Worm (Caenorhabditis elegans) whole organism, mixed stage, embryonic: ENCODE measurements around the gene F52E4.5.
A peak's percentile ranks its signal among the peaks of the same experiment; 100 is the strongest.

Experiments
- M03D4.4 ChIP-seq: sonication (generic microtip); optimal IDR thresholded peaks from 2 replicates; lab custom pipeline; 2017; ENCODE audit warnings: mild to moderate bottlenecking, missing genetic modification characterization, missing compliant biosample characterization
- bed-3 ChIP-seq: fragments of 200-800 bp; sonication (Bioruptor generic); optimal IDR thresholded peaks from 3 replicates; lab custom pipeline; 2018; ENCODE audit warnings: mild to moderate bottlenecking, missing genetic modification characterization, moderate library complexity, missing compliant biosample characterization
- blmp-1 ChIP-seq: fragments of 150-350 bp; optimal IDR thresholded peaks from 2 replicates; lab custom pipeline; 2014; ENCODE audit warnings: missing biosample characterization, missing genetic modification characterization
- ceh-39 ChIP-seq: fragments of 150-350 bp; optimal IDR thresholded peaks from 2 replicates; lab custom pipeline; 2014; ENCODE audit warnings: missing biosample characterization, missing genetic modification characterization
- ceh-43 ChIP-seq: fragments of 200-800 bp; sonication (Bioruptor generic); optimal IDR thresholded peaks from 2 replicates; lab custom pipeline; 2018; ENCODE audit warnings: mild to moderate bottlenecking, missing genetic modification characterization, moderate library complexity, missing compliant biosample characterization
- ces-1 ChIP-seq: fragments of 150-350 bp; optimal IDR thresholded peaks from 2 replicates; lab custom pipeline; 2014; ENCODE audit warnings: missing biosample characterization, missing genetic modification reagents, missing genetic modification characterization
- elt-1 ChIP-seq: sonication (generic microtip); optimal IDR thresholded peaks from 2 replicates; lab custom pipeline; 2017; ENCODE audit warnings: missing genetic modification characterization, mild to moderate bottlenecking, missing compliant biosample characterization, antibody characterized with exemption, moderate library complexity, borderline replicate concordance; ENCODE audit not compliant: insufficient read depth
- ham-2 ChIP-seq: fragments of 200-800 bp; sonication (Bioruptor generic); optimal IDR thresholded peaks from 2 replicates; lab custom pipeline; 2018; ENCODE audit warnings: mild to moderate bottlenecking, missing genetic modification characterization, missing compliant biosample characterization
- hlh-1 ChIP-seq: fragments of 150-350 bp; optimal IDR thresholded peaks from 2 replicates; lab custom pipeline; 2014; ENCODE audit warnings: missing biosample characterization, missing genetic modification reagents, missing genetic modification characterization
- lin-13 ChIP-seq: fragments of 150-350 bp; optimal IDR thresholded peaks from 2 replicates; lab custom pipeline; 2014; ENCODE audit warnings: missing biosample characterization, missing genetic modification characterization
- lin-32 ChIP-seq: fragments of 200-800 bp; sonication (Bioruptor generic); optimal IDR thresholded peaks from 2 replicates; lab custom pipeline; 2018; ENCODE audit warnings: mild to moderate bottlenecking, missing genetic modification characterization, missing compliant biosample characterization
- lsy-2 ChIP-seq: fragments of 150-350 bp; optimal IDR thresholded peaks from 2 replicates; lab custom pipeline; 2014; ENCODE audit warnings: missing biosample characterization, missing genetic modification characterization
- mab-5 ChIP-seq: fragments of 150-350 bp; optimal IDR thresholded peaks from 2 replicates; lab custom pipeline; 2014; ENCODE audit warnings: missing biosample characterization, missing genetic modification characterization
- mep-1 ChIP-seq: fragments of 150-350 bp; optimal IDR thresholded peaks from 2 replicates; lab custom pipeline; 2017; ENCODE audit warnings: missing biosample characterization, missing genetic modification reagents, missing genetic modification characterization, inconsistent platforms
- nhr-2 ChIP-seq: fragments of 150-350 bp; optimal IDR thresholded peaks from 2 replicates; lab custom pipeline; 2014; ENCODE audit warnings: missing biosample characterization, missing genetic modification characterization
- nhr-76 ChIP-seq: sonication (generic microtip); optimal IDR thresholded peaks from 2 replicates; lab custom pipeline; 2017; ENCODE audit warnings: missing biosample characterization, missing genetic modification characterization
- pha-4 ChIP-seq: fragments of 150-350 bp; optimal IDR thresholded peaks from 2 replicates; lab custom pipeline; 2018; ENCODE audit warnings: missing biosample characterization, missing genetic modification reagents, missing genetic modification characterization
- sem-2 ChIP-seq: fragments of 200-800 bp; sonication (Bioruptor generic); optimal IDR thresholded peaks from 2 replicates; lab custom pipeline; 2018; ENCODE audit warnings: mild to moderate bottlenecking, missing genetic modification characterization, missing compliant biosample characterization
- snpc-4 ChIP-seq: fragments of 150-350 bp; optimal IDR thresholded peaks from 2 replicates; lab custom pipeline; 2014; ENCODE audit warnings: missing biosample characterization, missing genetic modification characterization
- sptf-1 ChIP-seq: sonication (generic microtip); optimal IDR thresholded peaks from 2 replicates; lab custom pipeline; 2017; ENCODE audit warnings: mild to moderate bottlenecking, missing genetic modification characterization, moderate library complexity, missing compliant biosample characterization
- unc-120 ChIP-seq: sonication (generic microtip); optimal IDR thresholded peaks from 2 replicates; lab custom pipeline; 2017; ENCODE audit warnings: missing genetic modification characterization, missing compliant biosample characterization; ENCODE audit not compliant: poor library complexity, severe bottlenecking
- unc-39 ChIP-seq: fragments of 150-350 bp; optimal IDR thresholded peaks from 2 replicates; lab custom pipeline; 2014; ENCODE audit warnings: missing biosample characterization, missing genetic modification characterization
- unc-62 ChIP-seq: fragments of 150-350 bp; optimal IDR thresholded peaks from 2 replicates; lab custom pipeline; 2014; ENCODE audit warnings: missing biosample characterization, missing genetic modification reagents, missing genetic modification characterization
- zip-8 ChIP-seq: fragments of 150-350 bp; optimal IDR thresholded peaks from 2 replicates; lab custom pipeline; 2014; ENCODE audit warnings: missing biosample characterization, missing genetic modification characterization
- ztf-11 ChIP-seq: fragments of 150-350 bp; optimal IDR thresholded peaks from 2 replicates; lab custom pipeline; 2014; ENCODE audit warnings: missing biosample characterization, missing genetic modification characterization

The F52E4.5 gene

ce11 chrX:3116033-3116876 is 29.1 kb upstream of the F52E4.5 start, which contains the start of gene mai-1:
TSS of gene mai-1 (minus strand) at chrX:3116589.
- TF ChIP-seq unc-120 (peak; percentile 78), pha-4 (tag; lab: Kevin White, UChicago) (no peak), ztf-11 (tag; lab: Kevin White, UChicago) (no peak), M03D4.4 (tag; lab: Kevin White, UChicago) (no peak), sem-2 (GFP tag; lab: Kevin White, UChicago) (no peak), ceh-43 (GFP tag; lab: Kevin White, UChicago) (no peak), lin-32 (GFP tag; lab: Kevin White, UChicago) (no peak), unc-39 (tag; lab: Kevin White, UChicago) (no peak), nhr-76 (tag; lab: Kevin White, UChicago) (no peak), hlh-1 (tag; lab: Kevin White, UChicago) (peak; percentile 68), nhr-2 (no peak), unc-62 (GFP tag; lab: Kevin White, UChicago) (peak; percentile 17), elt-1 (tag; lab: Kevin White, UChicago) (no peak), sptf-1 (tag; lab: Kevin White, UChicago) (no peak), zip-8 (no peak)

- TF ChIP-seq lsy-2 (tag; lab: Kevin White, UChicago) (no peak), blmp-1 (tag; lab: Kevin White, UChicago) (no peak), ham-2 (GFP tag; lab: Kevin White, UChicago) (no peak), unc-39 (tag; lab: Kevin White, UChicago) (no peak), ceh-43 (GFP tag; lab: Kevin White, UChicago) (no peak), mab-5 (tag; lab: Kevin White, UChicago) (no peak), ceh-39 (tag; lab: Kevin White, UChicago) (no peak), sem-2 (GFP tag; lab: Kevin White, UChicago) (no peak), mep-1 (tag; lab: Kevin White, UChicago) (no peak), lin-13 (tag; lab: Kevin White, UChicago) (no peak)
Measured at ce11 chrX:3115134-3116032, 28.2 kb upstream of the F52E4.5 start.

ce11 chrX:3114306-3115133 is 27.4 kb upstream of the F52E4.5 start, which contains the start of gene gpd-2:
TSS of gene gpd-2 (minus strand) at chrX:3114689.
- TF ChIP-seq unc-39 (tag; lab: Kevin White, UChicago) (no peak), pha-4 (tag; lab: Kevin White, UChicago) (no peak), ceh-39 (tag; lab: Kevin White, UChicago) (no peak), unc-120 (no peak), snpc-4 (tag; lab: Kevin White, UChicago) (no peak), bed-3 (no peak)

ce11 chrX:3112946-3113427 is 25.8 kb upstream of the F52E4.5 start, which contains the start of gene gpd-3:
TSS of gene gpd-3 (minus strand) at chrX:3113341.
- TF ChIP-seq unc-120: no peak

- TF ChIP-seq mab-5 (tag; lab: Kevin White, UChicago) (no peak), hlh-1 (tag; lab: Kevin White, UChicago) (peak; percentile 17), lin-32 (GFP tag; lab: Kevin White, UChicago) (no peak), unc-62 (GFP tag; lab: Kevin White, UChicago) (peak; percentile 55), ceh-39 (tag; lab: Kevin White, UChicago) (no peak), pha-4 (tag; lab: Kevin White, UChicago) (peak; percentile 65), ces-1 (GFP tag; lab: Kevin White, UChicago) (peak; percentile 65), zip-8 (no peak)
Measured at ce11 chrX:3111687-3112086, 24.5 kb upstream of the F52E4.5 start.
